Worm (Caenorhabditis elegans) whole organism, L1 larva: ENCODE measurements around the gene F14H3.3.
A peak's percentile ranks its signal among the peaks of the same experiment; 100 is the strongest.

Experiments
- C16A3.4 ChIP-seq: fragments of 150-350 bp; optimal IDR thresholded peaks from 2 replicates; lab custom pipeline; 2014; ENCODE audit warnings: missing biosample characterization, missing genetic modification characterization
- F16B12.6 ChIP-seq: fragments of 150-350 bp; optimal IDR thresholded peaks from 2 replicates; lab custom pipeline; 2014; ENCODE audit warnings: missing biosample characterization, missing genetic modification characterization
- ceh-82 ChIP-seq, 3 experiments: fragments of 150-350 bp in 1 of 3; sonication (generic microtip) in 2 of 3; optimal IDR thresholded peaks; 2 replicates each; lab custom pipeline; 2014 to 2017; ENCODE audit warnings: missing biosample characterization in 3 of 3, missing genetic modification characterization in 3 of 3
- efl-1 ChIP-seq, 4 experiments: fragments of 150-350 bp; optimal IDR thresholded peaks in 3 of 4; peaks in 1 of 4; 1 replicate in 1 of 4; 2 replicates in 3 of 4; lab custom pipeline; 2014; ENCODE audit warnings: missing biosample characterization in 2 of 4, missing genetic modification characterization in 2 of 4, missing genetic modification reagents in 2 of 4
- egl-13 ChIP-seq: sonication (generic microtip); optimal IDR thresholded peaks from 2 replicates; lab custom pipeline; 2016; ENCODE audit warnings: missing genotype, missing genetic modification reagents, missing genetic modification characterization, missing compliant biosample characterization
- elt-2 ChIP-seq: sonication (generic microtip); optimal IDR thresholded peaks from 2 replicates; lab custom pipeline; 2016; ENCODE audit warnings: missing genetic modification characterization, mild to moderate bottlenecking, inconsistent platforms, missing compliant biosample characterization, missing genetic modification reagents
- fkh-4 ChIP-seq: sonication (generic microtip); optimal IDR thresholded peaks from 2 replicates; lab custom pipeline; 2016; ENCODE audit warnings: missing compliant biosample characterization, missing genetic modification characterization, borderline replicate concordance
- fkh-8 ChIP-seq: sonication (generic microtip); optimal IDR thresholded peaks from 2 replicates; lab custom pipeline; 2016; ENCODE audit warnings: mild to moderate bottlenecking, missing genetic modification characterization, missing compliant biosample characterization
- hpl-2 ChIP-seq: fragments of 150-350 bp; optimal IDR thresholded peaks from 2 replicates; lab custom pipeline; 2014; ENCODE audit warnings: missing biosample characterization, missing genetic modification reagents, missing genetic modification characterization
- lin-15B ChIP-seq: fragments of 150-350 bp; sonication (generic microtip); optimal IDR thresholded peaks from 3 replicates; lab custom pipeline; 2014; ENCODE audit warnings: missing biosample characterization, missing genetic modification characterization
- lir-3 ChIP-seq: sonication (generic microtip); optimal IDR thresholded peaks from 2 replicates; lab custom pipeline; 2016; ENCODE audit warnings: mild to moderate bottlenecking, missing genetic modification characterization, moderate library complexity, missing compliant biosample characterization; ENCODE audit not compliant: poor library complexity
- nhr-20 ChIP-seq: sonication (generic microtip); optimal IDR thresholded peaks from 2 replicates; lab custom pipeline; 2016; ENCODE audit warnings: mild to moderate bottlenecking, missing genetic modification characterization, missing compliant biosample characterization
- nhr-28 ChIP-seq: fragments of 150-350 bp; optimal IDR thresholded peaks from 2 replicates; lab custom pipeline; 2014; ENCODE audit warnings: missing biosample characterization, missing genetic modification characterization
- nhr-90 ChIP-seq: sonication (generic microtip); optimal IDR thresholded peaks from 2 replicates; lab custom pipeline; 2016; ENCODE audit warnings: mild to moderate bottlenecking, missing genetic modification characterization, missing compliant biosample characterization; ENCODE audit not compliant: poor library complexity
- pax-3 ChIP-seq: fragments of 200-800 bp; sonication (Bioruptor generic); optimal IDR thresholded peaks from 2 replicates; lab custom pipeline; 2018; ENCODE audit warnings: mild to moderate bottlenecking, missing genetic modification characterization, moderate library complexity, missing compliant biosample characterization
- rnt-1 ChIP-seq: sonication (generic microtip); optimal IDR thresholded peaks from 2 replicates; lab custom pipeline; 2016; ENCODE audit warnings: mild to moderate bottlenecking, missing genetic modification characterization, moderate library complexity, missing compliant biosample characterization
- unc-86 ChIP-seq: sonication (generic microtip); optimal IDR thresholded peaks from 2 replicates; lab custom pipeline; 2016; ENCODE audit warnings: missing genetic modification characterization, missing compliant biosample characterization
- vab-15 ChIP-seq: sonication (generic microtip); optimal IDR thresholded peaks from 2 replicates; lab custom pipeline; 2017; ENCODE audit warnings: missing genotype, mild to moderate bottlenecking, missing genetic modification characterization, missing compliant biosample characterization
- ztf-4 ChIP-seq: fragments of 150-350 bp; optimal IDR thresholded peaks from 2 replicates; lab custom pipeline; 2014; ENCODE audit warnings: missing biosample characterization, missing genetic modification characterization

F14H3.3 gene

DNA sequence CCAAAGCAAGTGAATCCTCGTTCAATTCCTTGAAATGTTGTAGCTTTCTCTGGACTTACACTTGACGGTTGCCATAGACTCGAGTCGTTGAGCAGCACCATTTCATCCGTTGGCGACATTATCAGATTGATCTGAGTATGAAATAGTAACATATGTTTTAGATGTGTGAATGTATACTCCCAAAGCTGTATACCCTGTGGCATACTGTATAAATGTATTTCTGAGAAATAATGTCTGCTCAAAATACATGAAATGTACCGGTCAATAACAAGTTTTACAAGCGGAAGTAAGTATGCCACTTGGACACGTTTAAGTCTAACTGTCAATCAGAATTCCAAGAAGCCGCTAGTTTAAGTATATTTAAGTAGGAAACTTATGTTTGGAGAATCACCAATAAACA, 43.7 kb downstream of the F14H3.3 start, which contains the start of gene str-233:
Gene str-233, minus strand, starts transcription at position 101 of the 400 bp plus-strand sequence.
- TF ChIP-seq nhr-90: no peak
- TF ChIP-seq elt-2 (tag; lab: Kevin White, UChicago): no peak
- no peak for TF ChIP-seq egl-13 (tag; lab: Kevin White, UChicago)
- TF ChIP-seq ztf-4 (tag; lab: Kevin White, UChicago): no peak
- TF ChIP-seq pax-3 (tag; lab: Kevin White, UChicago): no peak
- no peak for TF ChIP-seq nhr-20 (tag; lab: Kevin White, UChicago)
- TF ChIP-seq nhr-28 (tag; lab: Kevin White, UChicago): no peak
- TF ChIP-seq vab-15 (tag; lab: Kevin White, UChicago): no peak
- TF ChIP-seq rnt-1 (tag; lab: Kevin White, UChicago): no peak
- TF ChIP-seq ceh-82 (tag; optimal IDR thresholded peaks at IDR 0.05; lab: Kevin White, UChicago): no peak
- no peak for TF ChIP-seq fkh-4 (tag; lab: Kevin White, UChicago)
- no peak for TF ChIP-seq hpl-2 (GFP tag; lab: Kevin White, UChicago)
- no peak for TF ChIP-seq F16B12.6
- TF ChIP-seq, all 84 proteins: peak for 0

ce11 chrV:16007505-16007904, 45.8 kb downstream of the F14H3.3 start, which contains the start of gene str-231:
TSS of gene str-231 (minus strand) at chrV:16007605.
- TF ChIP-seq lir-3 (tag; lab: Kevin White, UChicago): no peak
- TF ChIP-seq lin-15B (tag; lab: Kevin White, UChicago): no peak
- no peak for TF ChIP-seq C16A3.4 (tag; lab: Kevin White, UChicago)
- no peak for TF ChIP-seq nhr-90
- TF ChIP-seq efl-1 (optimal IDR thresholded peaks at IDR 0.05; lab: Kevin White, UChicago): no peak
- peak in 1 of 2 experiments; percentile 45 for TF ChIP-seq efl-1 (GFP tag; optimal IDR thresholded peaks at IDR 0.05 in 1 of 2; lab: Kevin White, UChicago)
- TF ChIP-seq fkh-8 (tag; lab: Kevin White, UChicago): peak; percentile 38
- TF ChIP-seq, all 84 proteins: peak for 2

DNA sequence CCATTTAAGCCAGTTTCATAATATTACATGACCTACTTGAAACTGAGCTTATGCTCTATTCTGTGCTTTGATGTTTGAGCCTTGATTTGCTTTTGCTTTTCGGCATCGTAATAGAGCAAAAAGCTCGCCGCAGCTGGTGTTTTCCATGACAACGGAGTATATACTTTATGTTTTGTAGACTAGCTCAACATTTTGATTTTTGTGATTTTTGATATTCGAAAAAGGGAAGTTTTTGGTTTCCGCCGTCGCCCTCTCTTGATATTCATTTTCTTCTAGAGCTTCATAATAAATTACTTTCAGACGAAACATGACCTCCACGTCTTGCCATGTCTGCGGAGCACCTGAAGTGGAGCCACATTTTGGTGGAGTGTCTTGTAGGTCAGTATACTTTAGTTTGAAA, 51.0 kb downstream of the F14H3.3 start, which contains the start of gene nhr-63:
Gene nhr-63, plus strand, starts transcription at position 301 of the 400 bp plus-strand sequence.
- TF ChIP-seq unc-86 (no peak), efl-1 (optimal IDR thresholded peaks at IDR 0.05; lab: Kevin White, UChicago) (no peak), efl-1 (GFP tag; optimal IDR thresholded peaks at IDR 0.05 in 1 of 2; lab: Kevin White, UChicago) (peak in 1 of 2 experiments; percentile 3)
